Fruit fly (Drosophila melanogaster) whole organism, embryonic: ENCODE data around the gene dpr20.
A peak's percentile ranks its signal among the peaks of the same experiment; 100 is the strongest.

Experiments
- Antp ChIP-seq: fragments of 200-800 bp; sonication (Bioruptor generic); optimal IDR thresholded peaks from 3 replicates; lab custom pipeline; 2016; ENCODE audit warnings: missing biosample characterization, missing genetic modification characterization
- B-H1 ChIP-seq: fragments of 200-800 bp; sonication (Bioruptor generic); IDR thresholded peaks from 3 replicates; pipeline ENCODE4 v1.3.6; 2022; ENCODE audit warnings: missing biosample characterization, missing genetic modification characterization
- B-H2 ChIP-seq: fragments of 200-800 bp; sonication (Bioruptor generic); optimal IDR thresholded peaks from 2 replicates; lab custom pipeline; 2018; ENCODE audit warnings: missing biosample characterization, mild to moderate bottlenecking, missing genetic modification characterization
- Bdp1 ChIP-seq: fragments of 200-800 bp; sonication (Bioruptor generic); optimal IDR thresholded peaks from 3 replicates; lab custom pipeline; 2016; ENCODE audit warnings: missing biosample characterization, missing genetic modification characterization
- CG10979 ChIP-seq: fragments of 200-800 bp; sonication (Bioruptor generic); optimal IDR thresholded peaks from 2 replicates; lab custom pipeline; 2018; ENCODE audit warnings: missing biosample characterization, mild to moderate bottlenecking, missing genetic modification characterization, moderate library complexity
- CG11247 ChIP-seq: fragments of 200-800 bp; sonication (Bioruptor generic); IDR thresholded peaks from 2 replicates; pipeline ENCODE4 v1.3.6; 2022; ENCODE audit warnings: missing biosample characterization, missing genetic modification characterization
- CG11695 ChIP-seq: fragments of 200-800 bp; sonication (Bioruptor generic); IDR thresholded peaks from 3 replicates; pipeline ENCODE4 v1.3.6; 2022; ENCODE audit warnings: missing biosample characterization, missing genetic modification characterization
- CG13123 ChIP-seq: fragments of 200-800 bp; sonication (Bioruptor generic); optimal IDR thresholded peaks from 2 replicates; lab custom pipeline; 2016; ENCODE audit warnings: missing biosample characterization, missing genetic modification characterization
- CG14710 ChIP-seq: fragments of 200-800 bp; sonication (Bioruptor generic); optimal IDR thresholded peaks from 3 replicates; lab custom pipeline; 2019; ENCODE audit warnings: missing biosample characterization, mild to moderate bottlenecking, missing genetic modification characterization, moderate library complexity
- CG16815 ChIP-seq: fragments of 200-800 bp; sonication (Bioruptor generic); optimal IDR thresholded peaks from 3 replicates; lab custom pipeline; 2017; ENCODE audit warnings: missing biosample characterization, mild to moderate bottlenecking, missing genetic modification characterization
- CG17912 ChIP-seq: fragments of 200-800 bp; sonication (Bioruptor generic); optimal IDR thresholded peaks from 2 replicates; lab custom pipeline; 2018; ENCODE audit warnings: missing biosample characterization, mild to moderate bottlenecking, missing genetic modification characterization
- CG2116 ChIP-seq: fragments of 200-800 bp; sonication (Bioruptor generic); optimal IDR thresholded peaks from 3 replicates; lab custom pipeline; 2018; ENCODE audit warnings: missing biosample characterization, mild to moderate bottlenecking, missing genetic modification characterization
- CG2678 ChIP-seq: fragments of 200-800 bp; sonication (Bioruptor generic); optimal IDR thresholded peaks from 3 replicates; lab custom pipeline; 2019; ENCODE audit warnings: missing biosample characterization, mild to moderate bottlenecking, missing genetic modification characterization, moderate library complexity
- CG31365 ChIP-seq: fragments of 200-800 bp; sonication (Bioruptor generic); optimal IDR thresholded peaks from 2 replicates; lab custom pipeline; 2018; ENCODE audit warnings: missing biosample characterization, mild to moderate bottlenecking, missing genetic modification characterization
- CG32532 ChIP-seq: fragments of 200-800 bp; sonication (Bioruptor generic); IDR thresholded peaks from 2 replicates; pipeline ENCODE4 v1.3.6; 2022; ENCODE audit warnings: missing biosample characterization, missing genetic modification characterization
- CG32772 ChIP-seq: fragments of 200-800 bp; sonication (Bioruptor generic); IDR thresholded peaks from 2 replicates; pipeline ENCODE4 v1.3.6; 2022; ENCODE audit warnings: missing biosample characterization, missing genetic modification characterization
- CG3726 ChIP-seq: fragments of 200-800 bp; sonication (Bioruptor generic); IDR thresholded peaks from 3 replicates; pipeline ENCODE4, ENCODE4 v1.3.6; 2022; ENCODE audit warnings: missing biosample characterization, missing genetic modification characterization
- CG4854 ChIP-seq: fragments of 200-800 bp; sonication (Bioruptor generic); optimal IDR thresholded peaks from 2 replicates; lab custom pipeline; 2016; ENCODE audit warnings: missing biosample characterization, missing genetic modification characterization, inconsistent platforms
- CG5953 ChIP-seq: fragments of 200-800 bp; sonication (Bioruptor generic); IDR thresholded peaks from 2 replicates; pipeline ENCODE4 v1.3.6; 2022; ENCODE audit warnings: missing biosample characterization, missing genetic modification characterization
- CG8290 ChIP-seq, 3 experiments: fragments of 200-800 bp; sonication (Bioruptor generic); optimal IDR thresholded peaks; 2 replicates each; lab custom pipeline; 2016 to 2019; ENCODE audit warnings: missing biosample characterization in 3 of 3, missing genetic modification characterization in 3 of 3, mild to moderate bottlenecking in 2 of 3, moderate library complexity in 1 of 3
- CG8388 ChIP-seq: fragments of 200-800 bp; sonication (Bioruptor generic); optimal IDR thresholded peaks from 2 replicates; lab custom pipeline; 2019; ENCODE audit warnings: missing biosample characterization, mild to moderate bottlenecking, missing genetic modification characterization, moderate library complexity
- CkIIα-i1 ChIP-seq: fragments of 200-800 bp; sonication (Bioruptor generic); IDR thresholded peaks from 2 replicates; pipeline ENCODE4 v1.3.6; 2022; ENCODE audit warnings: missing biosample characterization, missing genetic modification characterization
- Dfd ChIP-seq, 2 experiments: fragments of >200 bp; optimal IDR thresholded peaks; 2 replicates each; lab custom pipeline; 2017; ENCODE audit warnings: missing biosample characterization in 2 of 2, missing genetic modification characterization in 2 of 2
- ERR ChIP-seq: fragments of 200-800 bp; sonication (Bioruptor generic); optimal IDR thresholded peaks from 2 replicates; lab custom pipeline; 2016; ENCODE audit warnings: missing biosample characterization, missing genetic modification characterization
- Max ChIP-seq: fragments of 200-800 bp; sonication (Bioruptor generic); optimal IDR thresholded peaks from 2 replicates; lab custom pipeline; 2016; ENCODE audit warnings: missing biosample characterization, mild to moderate bottlenecking, missing genetic modification characterization
- PHDP ChIP-seq: fragments of 200-800 bp; sonication (Bioruptor generic); optimal IDR thresholded peaks from 3 replicates; lab custom pipeline; 2018; ENCODE audit warnings: missing biosample characterization, mild to moderate bottlenecking, missing genetic modification characterization, moderate library complexity
- Sin3A ChIP-seq: fragments of >200 bp; optimal IDR thresholded peaks from 2 replicates; lab custom pipeline; 2018
- Six4 ChIP-seq: fragments of 200-800 bp; sonication (Bioruptor generic); optimal IDR thresholded peaks from 2 replicates; lab custom pipeline; 2016; ENCODE audit warnings: missing biosample characterization, missing genetic modification characterization
- Sry-β ChIP-seq: fragments of 200-800 bp; sonication (Bioruptor generic); optimal IDR thresholded peaks from 2 replicates; lab custom pipeline; 2018; ENCODE audit warnings: missing biosample characterization, mild to moderate bottlenecking, missing genetic modification characterization, moderate library complexity
- Tbp ChIP-seq: fragments of >200 bp; optimal IDR thresholded peaks from 2 replicates; lab custom pipeline; 2018; ENCODE audit warnings: missing biosample characterization, missing genetic modification characterization
- ase ChIP-seq: fragments of 200-800 bp; sonication (Bioruptor generic); IDR thresholded peaks from 3 replicates; pipeline ENCODE4 v1.3.6; 2022; ENCODE audit warnings: missing biosample characterization, missing genetic modification characterization
- cas ChIP-seq: fragments of 200-800 bp; sonication (Bioruptor generic); IDR thresholded peaks from 2 replicates; pipeline ENCODE4 v1.3.6; 2022; ENCODE audit warnings: missing biosample characterization, missing genetic modification characterization
- crp ChIP-seq, 2 experiments: fragments of 200-800 bp; sonication (Bioruptor generic); optimal IDR thresholded peaks; 2 replicates in 1 of 2; 3 replicates in 1 of 2; lab custom pipeline; 2017; ENCODE audit warnings: missing biosample characterization in 2 of 2, missing genetic modification characterization in 2 of 2, mild to moderate bottlenecking in 1 of 2, moderate library complexity in 1 of 2
- dimm ChIP-seq: fragments of 200-800 bp; sonication (Bioruptor generic); IDR thresholded peaks from 2 replicates; pipeline ENCODE4 v1.3.6; 2022; ENCODE audit warnings: missing biosample characterization, missing genetic modification characterization
- fd64A ChIP-seq: fragments of 200-800 bp; sonication (Bioruptor generic); optimal IDR thresholded peaks from 3 replicates; lab custom pipeline; 2018; ENCODE audit warnings: missing biosample characterization, mild to moderate bottlenecking, missing genetic modification characterization
- gcm ChIP-seq: fragments of 200-800 bp; sonication (Bioruptor generic); optimal IDR thresholded peaks from 2 replicates; lab custom pipeline; 2019; ENCODE audit warnings: missing biosample characterization, mild to moderate bottlenecking, missing genetic modification characterization, moderate library complexity
- maf-S ChIP-seq: fragments of 200-800 bp; sonication (Bioruptor generic); optimal IDR thresholded peaks from 2 replicates; lab custom pipeline; 2016; ENCODE audit warnings: missing biosample characterization, missing genetic modification characterization
- p53 ChIP-seq: fragments of 200-800 bp; sonication (Bioruptor generic); optimal IDR thresholded peaks from 2 replicates; lab custom pipeline; 2016; ENCODE audit warnings: missing biosample characterization, missing genetic modification characterization
- pan ChIP-seq, 4 experiments: fragments of >200 bp in 3 of 4; fragments of 200-800 bp in 1 of 4; sonication (Bioruptor generic) in 1 of 4; optimal IDR thresholded peaks in 3 of 4; IDR thresholded peaks in 1 of 4; 2 replicates each; pipeline versions ENCODE4 v1.3.6 to Lab custom; 2017 to 2022; ENCODE audit warnings: missing biosample characterization in 2 of 4, missing genetic modification characterization in 2 of 4, mixed read lengths in 1 of 4
- row ChIP-seq: fragments of 200-800 bp; sonication (Bioruptor generic); IDR thresholded peaks from 3 replicates; pipeline ENCODE4 v1.3.6; 2022; ENCODE audit warnings: missing biosample characterization, missing genetic modification characterization
- sc ChIP-seq, 3 experiments: fragments of >200 bp in 2 of 3; fragments of 200-800 bp in 1 of 3; sonication (Bioruptor generic) in 1 of 3; optimal IDR thresholded peaks; 2 replicates in 2 of 3; 3 replicates in 1 of 3; lab custom pipeline; 2017; ENCODE audit warnings: mild to moderate bottlenecking in 1 of 3, missing biosample characterization in 1 of 3, missing genetic modification characterization in 1 of 3, missing genetic modification reagents in 1 of 3
- scrt ChIP-seq: fragments of 200-800 bp; sonication (Bioruptor generic); optimal IDR thresholded peaks from 2 replicates; lab custom pipeline; 2018; ENCODE audit warnings: missing biosample characterization, mild to moderate bottlenecking, missing genetic modification characterization, moderate library complexity
- slp2 ChIP-seq: fragments of 200-800 bp; sonication (Bioruptor generic); optimal IDR thresholded peaks from 2 replicates; lab custom pipeline; 2016; ENCODE audit warnings: missing biosample characterization, missing genetic modification characterization
- tap ChIP-seq: fragments of 200-800 bp; optimal IDR thresholded peaks from 3 replicates; lab custom pipeline; 2019; ENCODE audit warnings: missing biosample characterization, mild to moderate bottlenecking, missing genetic modification characterization, moderate library complexity
- tll ChIP-seq, 2 experiments: fragments of 200-800 bp in 1 of 2; fragments of >200 bp in 1 of 2; sonication (Bioruptor generic) in 1 of 2; optimal IDR thresholded peaks; 2 replicates each; lab custom pipeline; 2017 to 2019; ENCODE audit warnings: missing biosample characterization in 2 of 2, missing genetic modification characterization in 2 of 2, mild to moderate bottlenecking in 1 of 2, moderate library complexity in 1 of 2
- vfl ChIP-seq: fragments of 200-800 bp; sonication (Bioruptor generic); optimal IDR thresholded peaks from 2 replicates; lab custom pipeline; 2016; ENCODE audit warnings: missing biosample characterization, missing genetic modification characterization
- vvl ChIP-seq: fragments of 200-800 bp; sonication (Bioruptor generic); IDR thresholded peaks from 2 replicates; pipeline ENCODE4 v1.3.6; 2022; ENCODE audit warnings: missing biosample characterization, missing genetic modification characterization

Gene dpr20

dm6 chr3L:815234-816200, 41.5 kb downstream of the dpr20 start (continued):
- TF ChIP-seq CkIIα-i1 (GFP tag; lab: Robert Waterston, UW) = no peak
- TF ChIP-seq CG2678 (tag; lab: Kevin White, UChicago) = peak; percentile 57
- TF ChIP-seq gcm = no peak
- TF ChIP-seq CG13123 (GFP tag; lab: Kevin White, UChicago) = no peak
- no peak for TF ChIP-seq Antp
- TF ChIP-seq CG17912 (GFP tag; lab: Kevin White, UChicago) = no peak
- TF ChIP-seq CG32772 (GFP tag; lab: Robert Waterston, UW) = peak; percentile 72
- TF ChIP-seq fd64A (GFP tag; lab: Kevin White, UChicago) = no peak
- TF ChIP-seq Bdp1 (GFP tag; lab: Kevin White, UChicago) = no peak
- TF ChIP-seq CG11247 (GFP tag; lab: Robert Waterston, UW) = peak; percentile 20; the same call in 1 of the 2 replicates
- TF ChIP-seq dimm (GFP tag; lab: Robert Waterston, UW) = peak; percentile 44; the same call in 1 of the 2 replicates
- TF ChIP-seq CG3726 (GFP tag; lab: Robert Waterston, UW) = 0 out of 3 replicates have a peak, but pooled peaks have one; percentile 18
- TF ChIP-seq pan (optimal IDR thresholded peaks at IDR 0.05; lab: Kevin White, UChicago) = no peak
- TF ChIP-seq pan (GFP tag; optimal IDR thresholded peaks at IDR 0.05 in 1 of 2, IDR thresholded peaks at IDR 0.05 in 1 of 2) = peak in 1 of 2 experiments; percentile 67
- no peak for TF ChIP-seq ERR (GFP tag; lab: Kevin White, UChicago)
- no peak for TF ChIP-seq slp2
- TF ChIP-seq p53 (GFP tag; lab: Kevin White, UChicago) = no peak
- TF ChIP-seq ase (GFP tag; lab: Robert Waterston, UW) = 0 out of 3 replicates have a peak, but pooled peaks have one; percentile 27
- TF ChIP-seq Dfd (GFP tag; optimal IDR thresholded peaks at IDR 0.05; lab: Kevin White, UChicago) = no peak
- TF ChIP-seq sc (optimal IDR thresholded peaks at IDR 0.05; lab: Kevin White, UChicago) = no peak
- TF ChIP-seq sc (GFP tag; optimal IDR thresholded peaks at IDR 0.05; lab: Kevin White, UChicago) = no peak
- TF ChIP-seq maf-S (GFP tag; lab: Kevin White, UChicago) = no peak
- peak; percentile 53; the same call in 1 of the 2 replicates for TF ChIP-seq CG32532 (GFP tag; lab: Robert Waterston, UW)
- TF ChIP-seq cas (GFP tag; lab: Robert Waterston, UW) = no peak
- TF ChIP-seq tll (GFP tag; optimal IDR thresholded peaks at IDR 0.05; lab: Kevin White, UChicago) = no peak
- no peak for TF ChIP-seq B-H1
- peak; percentile 55 for TF ChIP-seq vvl (GFP tag; lab: Robert Waterston, UW)
- TF ChIP-seq CG16815 = no peak
- peak; percentile 4 for TF ChIP-seq CG14710
- TF ChIP-seq CG4854 (GFP tag; lab: Kevin White, UChicago) = no peak
- peak; percentile 74 for TF ChIP-seq row (GFP tag; lab: Robert Waterston, UW)
- TF ChIP-seq CG2116 = no peak
- no peak for TF ChIP-seq Max (GFP tag; lab: Kevin White, UChicago)
- no peak for TF ChIP-seq vfl (GFP tag; lab: Kevin White, UChicago)
- TF ChIP-seq Sin3A (lab: Kevin White, UChicago) = no peak
- no peak for TF ChIP-seq CG8290 (GFP tag; optimal IDR thresholded peaks at IDR 0.05; lab: Kevin White, UChicago)
- no peak for TF ChIP-seq CG8290 (tag; optimal IDR thresholded peaks at IDR 0.05; lab: Kevin White, UChicago)
- no peak for TF ChIP-seq crp (GFP tag; optimal IDR thresholded peaks at IDR 0.05; lab: Kevin White, UChicago)
- no peak for TF ChIP-seq scrt (GFP tag; lab: Kevin White, UChicago)
- no peak for TF ChIP-seq CG8388
- no peak for TF ChIP-seq Sry-β
- TF ChIP-seq CG10979 (tag; lab: Kevin White, UChicago) = peak; percentile 19
- TF ChIP-seq CG5953 (GFP tag; lab: Robert Waterston, UW) = no peak
- TF ChIP-seq CG31365 = no peak
- peak; percentile 39; the same call in 1 of the 3 replicates for TF ChIP-seq CG11695 (GFP tag; lab: Robert Waterston, UW)
- peak; percentile 32 for TF ChIP-seq PHDP (tag; lab: Kevin White, UChicago)
- no peak for TF ChIP-seq Tbp
- peak; percentile 38 for TF ChIP-seq tap
- TF ChIP-seq Six4 = no peak
- no peak for TF ChIP-seq B-H2 (GFP tag; lab: Kevin White, UChicago)
